Worm (Caenorhabditis elegans): ENCODE measurements around the gene gtap-2.

DNA sequence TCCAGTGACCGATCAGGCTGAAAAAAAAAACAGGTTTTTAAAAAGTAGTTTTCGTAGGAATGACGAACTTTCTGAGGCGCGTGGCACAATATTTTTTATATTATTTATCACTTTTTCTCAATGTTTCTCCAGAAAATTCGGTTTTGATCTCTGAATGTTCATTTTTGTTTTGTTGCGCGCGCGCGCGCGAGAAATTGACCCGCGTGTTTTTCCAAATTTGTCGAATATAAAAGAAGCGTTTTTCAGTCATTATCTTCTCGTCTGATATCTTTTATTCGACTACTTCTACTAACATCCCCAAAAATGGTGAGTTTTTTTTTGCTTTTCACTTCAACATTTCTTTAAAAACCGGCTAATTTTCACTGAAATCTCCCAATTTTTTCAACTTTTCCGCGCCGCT, 49.5 kb upstream of the gtap-2 start, which contains the start of gene rmd-1:
- TF ChIP-seq ceh-16 (tag; optimal IDR thresholded peaks at IDR 0.05) (no peak), nhr-11 (tag; optimal IDR thresholded peaks at IDR 0.05) (no peak), C34F6.9 (tag; optimal IDR thresholded peaks at IDR 0.05) (no peak)

Measured in whole organism, L2 larva.